Fruit fly (Drosophila melanogaster) whole organism, adult: Measurements from ENCODE around the gene CG31224.

ENCODE experiments used
- CG11617 ChIP-seq: fragments of 200-800 bp; sonication (Bioruptor generic); optimal IDR thresholded peaks from 2 replicates; lab custom pipeline; 2017; ENCODE audit warnings: mild to moderate bottlenecking, missing biosample characterization, missing genetic modification reagents, missing genetic modification characterization
- CG12768 ChIP-seq: fragments of 200-800 bp; sonication (Bioruptor generic); optimal IDR thresholded peaks from 2 replicates; lab custom pipeline; 2017; ENCODE audit warnings: missing biosample characterization, missing genetic modification characterization, mild to moderate bottlenecking, moderate library complexity, missing genetic modification reagents
- CG14711 ChIP-seq: fragments of 200-800 bp; sonication (Bioruptor generic); optimal IDR thresholded peaks from 2 replicates; lab custom pipeline; 2018; ENCODE audit warnings: missing biosample characterization, mild to moderate bottlenecking, missing genetic modification characterization, moderate library complexity
- CG1620 ChIP-seq: fragments of 200-800 bp; sonication (Bioruptor generic); optimal IDR thresholded peaks from 2 replicates; lab custom pipeline; 2016; ENCODE audit warnings: missing biosample characterization, missing genetic modification characterization
- CG33017 ChIP-seq: fragments of 200-800 bp; sonication (Bioruptor generic); optimal IDR thresholded peaks from 2 replicates; lab custom pipeline; 2018; ENCODE audit warnings: missing biosample characterization, mild to moderate bottlenecking, missing genetic modification characterization, moderate library complexity
- CG5204 ChIP-seq: fragments of 200-800 bp; sonication (Bioruptor generic); optimal IDR thresholded peaks from 2 replicates; lab custom pipeline; 2016; ENCODE audit warnings: missing biosample characterization, missing genetic modification characterization
- CG7045 ChIP-seq: fragments of 200-800 bp; sonication (Bioruptor generic); optimal IDR thresholded peaks from 2 replicates; lab custom pipeline; 2017; ENCODE audit warnings: missing biosample characterization, mild to moderate bottlenecking, missing genetic modification characterization
- CG7101 ChIP-seq: fragments of 200-800 bp; sonication (Bioruptor generic); optimal IDR thresholded peaks from 2 replicates; lab custom pipeline; 2018; ENCODE audit warnings: missing biosample characterization, mild to moderate bottlenecking, missing genetic modification characterization, moderate library complexity
- Clk ChIP-seq: fragments of 200-800 bp; sonication (Bioruptor generic); optimal IDR thresholded peaks from 2 replicates; lab custom pipeline; 2017; ENCODE audit warnings: missing biosample characterization, missing genetic modification characterization
- Crg-1 ChIP-seq: fragments of 200-800 bp; sonication (Bioruptor generic); optimal IDR thresholded peaks from 2 replicates; lab custom pipeline; 2016; ENCODE audit warnings: missing biosample characterization, missing genetic modification characterization
- Hr96 ChIP-seq: fragments of 200-800 bp; sonication (Bioruptor generic); optimal IDR thresholded peaks from 2 replicates; lab custom pipeline; 2016; ENCODE audit warnings: missing biosample characterization, missing genetic modification characterization
- Mnt ChIP-seq: fragments of 200-800 bp; sonication (Bioruptor generic); optimal IDR thresholded peaks from 2 replicates; lab custom pipeline; 2016; ENCODE audit warnings: missing biosample characterization, mild to moderate bottlenecking, missing genetic modification characterization
- bab1 ChIP-seq: fragments of 200-800 bp; sonication (Bioruptor generic); optimal IDR thresholded peaks from 3 replicates; lab custom pipeline; 2019; ENCODE audit warnings: missing biosample characterization, mild to moderate bottlenecking, missing genetic modification characterization, moderate library complexity
- cic ChIP-seq: fragments of 200-800 bp; sonication (Bioruptor generic); optimal IDR thresholded peaks from 2 replicates; lab custom pipeline; 2017; ENCODE audit warnings: missing biosample characterization, mild to moderate bottlenecking, missing genetic modification characterization, moderate library complexity
- cnc ChIP-seq, 2 experiments: fragments of >200 bp; optimal IDR thresholded peaks; 2 replicates each; lab custom pipeline; 2017
- kay ChIP-seq: fragments of 200-800 bp; sonication (Bioruptor generic); peaks from one replicate; lab custom pipeline; 2016; ENCODE audit warnings: missing biosample characterization, missing genetic modification characterization, borderline replicate concordance
- ovo ChIP-seq: fragments of 200-800 bp; sonication (Bioruptor generic); optimal IDR thresholded peaks from 2 replicates; lab custom pipeline; 2016; ENCODE audit warnings: missing biosample characterization, missing genetic modification characterization
- pad ChIP-seq: fragments of 200-800 bp; sonication (Bioruptor generic); optimal IDR thresholded peaks from 3 replicates; lab custom pipeline; 2017; ENCODE audit warnings: missing biosample characterization, missing genetic modification characterization, mild to moderate bottlenecking, moderate library complexity, missing genetic modification reagents
- tj ChIP-seq: fragments of 200-800 bp; sonication (Bioruptor generic); optimal IDR thresholded peaks from 3 replicates; lab custom pipeline; 2017; ENCODE audit warnings: missing biosample characterization, mild to moderate bottlenecking, missing genetic modification characterization, moderate library complexity
- toe ChIP-seq: fragments of 200-800 bp; sonication (Bioruptor generic); optimal IDR thresholded peaks from 2 replicates; lab custom pipeline; 2016; ENCODE audit warnings: missing biosample characterization, missing genetic modification characterization

Gene CG31224

DNA sequence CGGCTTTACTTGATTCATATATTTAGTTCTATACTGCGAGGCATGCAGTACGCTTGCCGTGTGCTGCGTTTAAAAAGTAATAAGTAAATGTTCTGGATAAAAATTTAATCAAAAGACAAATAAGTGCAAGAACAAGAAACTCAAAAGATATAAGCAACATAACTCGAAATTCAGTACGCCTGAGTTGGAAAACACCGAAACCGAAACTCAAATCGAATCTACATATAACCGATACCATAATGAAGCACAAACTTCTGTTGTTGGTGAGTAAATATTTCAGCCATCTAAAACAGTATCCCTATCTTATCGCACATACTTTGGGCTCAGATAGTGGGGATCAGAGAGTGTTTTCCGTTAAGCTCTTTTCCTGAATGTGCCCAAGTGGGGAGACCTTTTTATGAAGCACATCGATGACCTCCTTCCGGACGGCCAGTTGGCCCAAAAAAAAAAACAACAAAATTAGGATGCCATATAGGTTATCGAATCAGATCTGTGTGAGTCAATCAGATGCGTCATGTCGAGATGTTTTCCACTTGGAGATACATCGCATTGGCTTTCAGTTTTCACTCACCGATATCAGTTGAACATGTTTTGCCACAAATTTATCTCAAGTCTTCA, 12.1 kb upstream of the CG31224 start, which contains the start of gene CG31230:
CG31230 (plus strand) TSS at position 568 of the 618 bp plus-strand sequence.
- TF ChIP-seq cic (GFP tag; lab: Kevin White, UChicago) (peak; percentile 33), ovo (GFP tag; lab: Kevin White, UChicago) (peak; percentile 10), CG11617 (GFP tag; lab: Kevin White, UChicago) (no peak)

DNA sequence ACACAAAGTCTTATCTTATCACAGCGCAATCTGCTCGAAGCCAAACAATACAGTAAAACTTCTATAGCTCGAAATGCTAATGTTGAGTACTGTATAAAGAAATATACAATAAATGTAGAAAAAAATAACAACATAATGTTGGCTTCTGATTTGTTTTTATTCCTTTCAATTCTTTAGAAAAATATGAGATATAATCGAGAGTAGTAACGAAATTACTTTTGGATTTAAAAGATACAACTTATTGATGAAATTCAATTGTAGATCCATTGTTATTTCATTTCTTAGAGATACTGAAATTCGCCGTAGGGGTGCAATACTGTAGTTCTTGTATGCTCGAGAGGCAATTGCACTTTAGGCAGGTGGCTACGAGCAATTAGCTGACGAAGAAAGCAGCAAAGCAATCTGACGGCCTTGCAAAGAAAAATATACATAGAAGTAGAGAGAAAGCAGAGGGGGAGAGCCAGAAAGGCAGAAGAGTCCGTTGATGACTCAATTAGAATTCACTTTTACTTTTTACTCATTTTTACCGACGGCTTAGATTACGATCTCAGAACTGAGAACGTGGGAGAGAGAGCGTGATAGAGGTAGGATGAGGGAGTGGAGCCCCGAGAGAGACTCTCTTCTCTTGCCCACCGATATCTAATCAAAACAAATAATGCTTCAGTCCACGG, 11.5 kb upstream of the CG31224 start:
- TF ChIP-seq toe: peak; percentile 59
- TF ChIP-seq CG5204 (GFP tag; lab: Kevin White, UChicago): no peak
- peak; percentile 76 for TF ChIP-seq CG7045 (GFP tag; lab: Kevin White, UChicago)
- TF ChIP-seq kay (GFP tag; lab: Kevin White, UChicago): peak; percentile 76
- no peak for TF ChIP-seq Hr96 (GFP tag; lab: Kevin White, UChicago)
- no peak for TF ChIP-seq cic (GFP tag; lab: Kevin White, UChicago)
- TF ChIP-seq Clk (GFP tag; lab: Kevin White, UChicago): no peak
- TF ChIP-seq CG12768 (GFP tag; lab: Kevin White, UChicago): peak; percentile 13
- no peak for TF ChIP-seq tj
- TF ChIP-seq pad: peak; percentile 50
- TF ChIP-seq CG33017: peak; percentile 55
- no peak for TF ChIP-seq CG1620 (GFP tag; lab: Kevin White, UChicago)
- no peak for TF ChIP-seq Crg-1 (GFP tag; lab: Kevin White, UChicago)
- TF ChIP-seq CG14711 (tag; lab: Kevin White, UChicago): peak; percentile 51
- peak; percentile 84 for TF ChIP-seq bab1 (GFP tag; lab: Kevin White, UChicago)
- TF ChIP-seq ovo (GFP tag; lab: Kevin White, UChicago): no peak
- peak; percentile 76 for TF ChIP-seq CG7101 (tag; lab: Kevin White, UChicago)
- TF ChIP-seq Mnt (GFP tag; lab: Kevin White, UChicago): no peak
- TF ChIP-seq cnc (optimal IDR thresholded peaks at IDR 0.05; lab: Kevin White, UChicago): no peak
- TF ChIP-seq CG11617 (GFP tag; lab: Kevin White, UChicago): no peak

DNA sequence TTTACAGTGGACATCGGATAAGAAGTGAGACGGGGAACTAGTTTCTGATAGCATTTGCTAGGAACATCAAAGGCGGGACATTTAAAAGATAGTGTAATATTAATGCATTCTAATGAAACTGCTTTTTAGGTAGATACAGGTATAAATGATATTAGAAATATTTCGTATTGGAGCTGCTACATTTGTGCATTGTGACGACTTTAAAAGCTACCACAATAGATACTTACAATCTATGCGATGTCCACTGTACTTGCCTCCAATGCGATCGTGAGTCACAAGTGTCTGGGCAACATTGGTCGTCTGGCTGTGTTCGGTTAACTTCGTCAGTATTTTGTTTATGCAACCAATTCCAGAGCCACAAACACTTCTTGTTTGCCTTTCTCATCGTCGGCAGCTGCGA, 10.7 kb upstream of the CG31224 start:
- peak; percentile 7 for TF ChIP-seq Hr96 (GFP tag; lab: Kevin White, UChicago)
- peak; percentile 25 for TF ChIP-seq kay (GFP tag; lab: Kevin White, UChicago)
- no peak for TF ChIP-seq toe

DNA sequence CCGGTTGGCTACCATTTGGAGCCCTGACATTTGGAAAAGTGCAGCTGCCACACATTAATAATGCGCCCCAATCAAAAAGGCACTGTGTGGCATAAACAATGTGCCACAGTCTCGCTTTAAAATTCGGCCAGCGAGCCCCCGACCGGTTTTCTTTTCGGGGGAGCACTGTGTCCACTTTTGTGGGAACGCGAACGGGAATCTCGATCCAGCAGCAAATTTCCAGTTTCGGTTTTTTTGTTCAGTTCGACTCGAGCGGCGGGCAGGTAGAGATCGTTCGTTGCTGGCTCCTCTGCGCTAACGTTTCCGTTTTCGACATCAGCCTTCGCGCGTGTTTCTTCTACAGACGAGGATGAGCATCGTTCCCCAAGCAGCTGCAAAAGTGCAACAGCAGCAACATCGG, 10.0 kb upstream of the CG31224 start, which contains the start of gene CG7702:
CG7702 (plus strand) TSS at position 239 of the 400 bp plus-strand sequence.
- no peak for TF ChIP-seq CG11617 (GFP tag; lab: Kevin White, UChicago)
- no peak for TF ChIP-seq bab1 (GFP tag; lab: Kevin White, UChicago)
- TF ChIP-seq kay (GFP tag; lab: Kevin White, UChicago): no peak
- TF ChIP-seq toe: no peak
- TF ChIP-seq CG7101 (tag; lab: Kevin White, UChicago): no peak
- TF ChIP-seq Hr96 (GFP tag; lab: Kevin White, UChicago): no peak
- no peak for TF ChIP-seq cic (GFP tag; lab: Kevin White, UChicago)

DNA sequence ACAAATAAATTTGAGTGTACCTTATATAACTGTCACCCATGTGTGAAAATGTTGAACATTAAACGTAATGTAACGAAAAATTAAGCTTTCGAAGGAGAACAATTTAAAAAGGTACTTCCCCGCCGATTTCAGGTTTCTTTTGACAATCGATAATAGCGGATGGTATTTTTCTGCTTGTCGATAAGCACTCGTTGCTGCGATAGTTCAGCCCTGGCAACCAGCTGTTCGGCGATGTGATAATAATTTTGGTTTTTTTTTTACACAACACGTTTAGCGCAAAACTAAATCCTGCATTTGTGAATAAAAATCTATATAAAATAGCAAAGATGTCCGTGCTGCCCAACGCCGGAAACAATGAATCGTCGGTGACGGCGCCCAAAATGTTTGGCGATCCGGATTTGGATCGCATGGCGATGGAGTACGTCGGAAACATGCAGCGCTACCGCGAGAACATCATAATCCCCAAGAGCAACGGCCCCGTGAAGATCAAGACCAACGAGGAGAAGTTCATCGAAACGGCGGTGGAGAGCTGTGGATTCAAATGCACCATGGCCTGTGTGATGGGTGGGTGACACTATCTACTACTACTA, 8.6 kb upstream of the CG31224 start, which contains the start of gene CG31229:
CG31229 (plus strand) TSS at position 194 of the 590 bp plus-strand sequence.
- TF ChIP-seq ovo (GFP tag; lab: Kevin White, UChicago): no peak
- TF ChIP-seq cnc (optimal IDR thresholded peaks at IDR 0.05; lab: Kevin White, UChicago): no peak
- TF ChIP-seq Crg-1 (GFP tag; lab: Kevin White, UChicago): no peak
- no peak for TF ChIP-seq CG1620 (GFP tag; lab: Kevin White, UChicago)
- no peak for TF ChIP-seq pad
- no peak for TF ChIP-seq CG7045 (GFP tag; lab: Kevin White, UChicago)
- no peak for TF ChIP-seq CG33017
- no peak for TF ChIP-seq kay (GFP tag; lab: Kevin White, UChicago)
- no peak for TF ChIP-seq Clk (GFP tag; lab: Kevin White, UChicago)
- no peak for TF ChIP-seq cic (GFP tag; lab: Kevin White, UChicago)
- peak; percentile 14 for TF ChIP-seq CG11617 (GFP tag; lab: Kevin White, UChicago)
- TF ChIP-seq CG5204 (GFP tag; lab: Kevin White, UChicago): no peak
- peak; percentile 53 for TF ChIP-seq bab1 (GFP tag; lab: Kevin White, UChicago)
- no peak for TF ChIP-seq CG7101 (tag; lab: Kevin White, UChicago)

DNA sequence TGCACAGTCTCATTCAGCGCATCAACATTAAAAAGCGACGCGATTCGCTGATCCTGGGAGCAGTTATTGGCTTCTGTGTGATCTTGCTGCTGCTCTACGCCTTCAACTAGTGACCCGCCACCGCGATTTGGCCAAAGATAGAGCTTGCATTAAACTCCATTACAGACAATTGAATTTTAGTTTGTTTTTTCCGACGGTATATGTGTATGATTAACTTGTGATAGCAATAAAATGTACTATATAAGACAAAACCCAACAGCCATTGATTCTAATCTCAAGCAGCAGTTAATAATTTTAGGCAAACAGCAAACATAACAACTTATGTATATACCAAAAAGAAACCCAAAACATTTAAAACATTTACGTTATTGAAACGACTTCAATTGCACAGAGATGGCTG, 6.0 kb upstream of the CG31224 start, which contains the start of gene CG31231:
CG31231 (plus strand) TSS at position 301 of the 400 bp plus-strand sequence.
- TF ChIP-seq Clk (GFP tag; lab: Kevin White, UChicago): no peak
- no peak for TF ChIP-seq CG7101 (tag; lab: Kevin White, UChicago)
- no peak for TF ChIP-seq cnc (optimal IDR thresholded peaks at IDR 0.05; lab: Kevin White, UChicago)
- TF ChIP-seq pad: no peak
- no peak for TF ChIP-seq ovo (GFP tag; lab: Kevin White, UChicago)
- TF ChIP-seq CG7045 (GFP tag; lab: Kevin White, UChicago): no peak
- no peak for TF ChIP-seq cic (GFP tag; lab: Kevin White, UChicago)
- TF ChIP-seq CG12768 (GFP tag; lab: Kevin White, UChicago): no peak
- no peak for TF ChIP-seq tj
- TF ChIP-seq toe: no peak
